Fruit fly (Drosophila melanogaster): ENCODE results near the gene GstO1.

GstO1 gene

dm6 chr3L:8544710-8545109 is 20.0 kb upstream of the GstO1 start, which contains the start of gene rhea (continued):
- TF ChIP-seq pfk (GFP tag; optimal IDR thresholded peaks at IDR 0.05) (no peak), mam (GFP tag; optimal IDR thresholded peaks at IDR 0.05) (no peak), ems (GFP tag; optimal IDR thresholded peaks at IDR 0.05) (peak; percentile 12), h (optimal IDR thresholded peaks at IDR 0.05) (no peak), jing (GFP tag; optimal IDR thresholded peaks at IDR 0.05) (no peak), Antp (GFP tag; optimal IDR thresholded peaks at IDR 0.05) (no peak), ken (GFP tag; IDR thresholded peaks at IDR 0.05) (no peak), pita (GFP tag; optimal IDR thresholded peaks at IDR 0.05) (no peak), disco-r (GFP tag; optimal IDR thresholded peaks at IDR 0.05) (no peak), Lpt (GFP tag; optimal IDR thresholded peaks at IDR 0.05) (no peak), Dfd (GFP tag; optimal IDR thresholded peaks at IDR 0.05) (no peak), CG10267 (tag; optimal IDR thresholded peaks at IDR 0.05) (peak; percentile 43), bowl (GFP tag; IDR thresholded peaks at IDR 0.05) (no peak), sisA (GFP tag; IDR thresholded peaks at IDR 0.05) (no peak), onecut (GFP tag; IDR thresholded peaks at IDR 0.05) (no peak), cato (GFP tag; optimal IDR thresholded peaks at IDR 0.05; ENCODE audit: borderline replicate concordance) (no peak), psq (GFP tag; optimal IDR thresholded peaks at IDR 0.05) (no peak), cg (GFP tag; optimal IDR thresholded peaks at IDR 0.05) (no peak), Hr78 (GFP tag; optimal IDR thresholded peaks at IDR 0.05) (no peak), CG16863 (GFP tag; optimal IDR thresholded peaks at IDR 0.05) (no peak), kni (GFP tag; optimal IDR thresholded peaks at IDR 0.05) (no peak), CG6175 (GFP tag; IDR thresholded peaks at IDR 0.05) (no peak), Aef1 (GFP tag; IDR thresholded peaks at IDR 0.05) (no peak), MESR4 (GFP tag; optimal IDR thresholded peaks at IDR 0.05) (no peak), Fer1 (GFP tag; optimal IDR thresholded peaks at IDR 0.05) (peak; percentile 23), stwl (tag; optimal IDR thresholded peaks at IDR 0.05) (peak; percentile 53), CG12942 (GFP tag; optimal IDR thresholded peaks at IDR 0.05) (no peak), CoRest (tag; optimal IDR thresholded peaks at IDR 0.05) (peak; percentile 18), CG33557 (GFP tag; optimal IDR thresholded peaks at IDR 0.05) (no peak), GATAe (GFP tag; conservative IDR thresholded peaks at IDR 0.05) (no peak), grn (GFP tag; optimal IDR thresholded peaks at IDR 0.05) (no peak), Hey (tag; optimal IDR thresholded peaks at IDR 0.05) (no peak), kay (GFP tag; optimal IDR thresholded peaks at IDR 0.05) (no peak), gem (tag; optimal IDR thresholded peaks at IDR 0.05) (peak; percentile 40), CG15269 (tag; optimal IDR thresholded peaks at IDR 0.05) (peak; percentile 13), nau (GFP tag; optimal IDR thresholded peaks at IDR 0.05) (no peak), CG5245 (GFP tag; optimal IDR thresholded peaks at IDR 0.05) (no peak), rib (GFP tag; IDR thresholded peaks at IDR 0.05) (no peak), HHEX (GFP tag; optimal IDR thresholded peaks at IDR 0.05) (no peak), CG17186 (GFP tag; optimal IDR thresholded peaks at IDR 0.05) (peak; percentile 56), tx (GFP tag; optimal IDR thresholded peaks at IDR 0.05) (peak; percentile 7), ab (GFP tag; optimal IDR thresholded peaks at IDR 0.05) (no peak), CG1832 (GFP tag; optimal IDR thresholded peaks at IDR 0.05) (no peak), fd3F (GFP tag; optimal IDR thresholded peaks at IDR 0.05) (no peak), CG3726 (GFP tag; IDR thresholded peaks at IDR 0.05) (no peak), inv (GFP tag; IDR thresholded peaks at IDR 0.05; ENCODE audit: partially characterized antibody) (peak; percentile 74), CG14667 (GFP tag; IDR thresholded peaks at IDR 0.05) (no peak), Ptx1 (GFP tag; IDR thresholded peaks at IDR 0.05) (0 out of 2 replicates have a peak, but pooled peaks have one; percentile 10), Lim3 (GFP tag; IDR thresholded peaks at IDR 0.05) (no peak), wor (GFP tag; IDR thresholded peaks at IDR 0.05) (no peak), CG1647 (GFP tag; optimal IDR thresholded peaks at IDR 0.05) (no peak), jigr1 (GFP tag; IDR thresholded peaks at IDR 0.05) (no peak), cas (GFP tag; IDR thresholded peaks at IDR 0.05) (no peak)

All from whole organism, embryonic.